Fruit fly (Drosophila melanogaster) whole organism, prepupa: ENCODE results near the gene CG6739.
A peak's percentile ranks its signal among the peaks of the same experiment; 100 is the strongest.

ENCODE experiments used
- CG10669 ChIP-seq: fragments of 200-800 bp; sonication (Bioruptor generic); optimal IDR thresholded peaks from 3 replicates; lab custom pipeline; 2018; ENCODE audit warnings: missing biosample characterization, mild to moderate bottlenecking, missing genetic modification characterization, moderate library complexity
- CG11294 ChIP-seq: fragments of 200-800 bp; sonication (Bioruptor generic); IDR thresholded peaks from 2 replicates; pipeline ENCODE4 v1.3.6; 2022; ENCODE audit warnings: missing biosample characterization, missing genetic modification characterization
- CG11762 ChIP-seq: fragments of 200-800 bp; sonication (Bioruptor generic); optimal IDR thresholded peaks from 3 replicates; lab custom pipeline; 2016; ENCODE audit warnings: missing biosample characterization, missing genetic modification characterization; ENCODE audit not compliant: insufficient read depth
- CG11902 ChIP-seq: fragments of 200-800 bp; sonication (Bioruptor generic); optimal IDR thresholded peaks from 3 replicates; lab custom pipeline; 2016; ENCODE audit warnings: missing biosample characterization, missing genetic modification characterization
- CG15336 ChIP-seq: fragments of 200-800 bp; sonication (Bioruptor generic); IDR thresholded peaks from 2 replicates; pipeline ENCODE4 v1.3.6; 2022; ENCODE audit warnings: missing biosample characterization, missing genetic modification characterization
- CG1621 ChIP-seq: fragments of 200-800 bp; sonication (Bioruptor generic); optimal IDR thresholded peaks from 3 replicates; lab custom pipeline; 2018; ENCODE audit warnings: missing biosample characterization, mild to moderate bottlenecking, missing genetic modification characterization
- CG16779 ChIP-seq: fragments of 200-800 bp; sonication (Bioruptor generic); optimal IDR thresholded peaks from 3 replicates; lab custom pipeline; 2017; ENCODE audit warnings: missing biosample characterization, mild to moderate bottlenecking, missing genetic modification characterization
- CG3032 ChIP-seq: fragments of 200-800 bp; optimal IDR thresholded peaks from 2 replicates; lab custom pipeline; 2019; ENCODE audit warnings: missing biosample characterization, mild to moderate bottlenecking, missing genetic modification characterization, moderate library complexity
- CG31627 ChIP-seq: fragments of 200-800 bp; sonication (Bioruptor generic); optimal IDR thresholded peaks from 3 replicates; lab custom pipeline; 2016; ENCODE audit warnings: missing biosample characterization, missing genetic modification characterization
- CG32006 ChIP-seq: fragments of 200-800 bp; sonication (Bioruptor generic); optimal IDR thresholded peaks from 3 replicates; lab custom pipeline; 2017; ENCODE audit warnings: missing biosample characterization, mild to moderate bottlenecking, missing genetic modification characterization
- CG3919 ChIP-seq: fragments of 200-800 bp; sonication (Bioruptor generic); optimal IDR thresholded peaks from 3 replicates; lab custom pipeline; 2016; ENCODE audit warnings: missing biosample characterization, missing genetic modification characterization
- CG4318 ChIP-seq: fragments of 200-800 bp; sonication (Bioruptor generic); optimal IDR thresholded peaks from 3 replicates; lab custom pipeline; 2017; ENCODE audit warnings: missing biosample characterization, mild to moderate bottlenecking, missing genetic modification characterization
- CG6276 ChIP-seq: fragments of 200-800 bp; sonication (Bioruptor generic); optimal IDR thresholded peaks from 2 replicates; lab custom pipeline; 2017; ENCODE audit warnings: missing biosample characterization, mild to moderate bottlenecking, missing genetic modification characterization
- CG6792 ChIP-seq: fragments of 200-800 bp; sonication (Bioruptor generic); optimal IDR thresholded peaks from 3 replicates; lab custom pipeline; 2016; ENCODE audit warnings: missing biosample characterization, missing genetic modification characterization
- CG6854 ChIP-seq: fragments of 200-800 bp; sonication (Bioruptor generic); optimal IDR thresholded peaks from 2 replicates; lab custom pipeline; 2017; ENCODE audit warnings: missing biosample characterization, mild to moderate bottlenecking, missing genetic modification characterization
- CG8319 ChIP-seq: fragments of 200-800 bp; sonication (Bioruptor generic); optimal IDR thresholded peaks from 3 replicates; lab custom pipeline; 2016; ENCODE audit warnings: missing biosample characterization, missing genetic modification characterization
- CG8632 ChIP-seq: fragments of 200-800 bp; sonication (Bioruptor generic); optimal IDR thresholded peaks from 3 replicates; lab custom pipeline; 2016; ENCODE audit warnings: missing biosample characterization, missing genetic modification characterization
- CG9139 ChIP-seq: fragments of 200-800 bp; sonication (Bioruptor generic); optimal IDR thresholded peaks from 3 replicates; lab custom pipeline; 2017; ENCODE audit warnings: missing biosample characterization, mild to moderate bottlenecking, missing genetic modification characterization
- Eip75B ChIP-seq: fragments of 200-800 bp; sonication (Bioruptor generic); optimal IDR thresholded peaks from 3 replicates; lab custom pipeline; 2016; ENCODE audit warnings: missing biosample characterization, missing genetic modification characterization
- Eip78C ChIP-seq: fragments of 200-800 bp; sonication (Bioruptor generic); peaks from one replicate; lab custom pipeline; 2016; ENCODE audit warnings: missing biosample characterization, missing genetic modification characterization
- Eip93F ChIP-seq: fragments of 200-800 bp; sonication (Bioruptor generic); optimal IDR thresholded peaks from 2 replicates; lab custom pipeline; 2016; ENCODE audit warnings: missing biosample characterization, mild to moderate bottlenecking, missing genetic modification characterization
- Ets21C ChIP-seq: fragments of 200-800 bp; sonication (Bioruptor generic); optimal IDR thresholded peaks from 3 replicates; lab custom pipeline; 2016; ENCODE audit warnings: missing biosample characterization, missing genetic modification characterization
- Ets96B ChIP-seq: fragments of 200-800 bp; optimal IDR thresholded peaks from 2 replicates; lab custom pipeline; 2019; ENCODE audit warnings: missing biosample characterization, mild to moderate bottlenecking, missing genetic modification characterization, moderate library complexity
- Gug ChIP-seq: fragments of 200-800 bp; sonication (Bioruptor generic); IDR thresholded peaks from 2 replicates; pipeline ENCODE4 v1.3.6; 2022; ENCODE audit warnings: missing biosample characterization, missing genetic modification characterization
- Hr38 ChIP-seq: sonication (Bioruptor generic); optimal IDR thresholded peaks from 2 replicates; lab custom pipeline; 2016; ENCODE audit warnings: missing biosample characterization, missing genetic modification characterization
- Hr39 ChIP-seq: fragments of 200-800 bp; sonication (Bioruptor generic); optimal IDR thresholded peaks from 2 replicates; lab custom pipeline; 2016; ENCODE audit warnings: missing biosample characterization, missing genetic modification characterization
- Hr4 ChIP-seq: fragments of 200-800 bp; sonication (Bioruptor generic); optimal IDR thresholded peaks from 3 replicates; lab custom pipeline; 2016; ENCODE audit warnings: missing biosample characterization, missing genetic modification characterization
- Lpt ChIP-seq: fragments of 200-800 bp; sonication (Bioruptor generic); optimal IDR thresholded peaks from 3 replicates; lab custom pipeline; 2016; ENCODE audit warnings: missing biosample characterization, missing genetic modification characterization
- Met ChIP-seq: fragments of 200-800 bp; sonication (Bioruptor generic); optimal IDR thresholded peaks from 3 replicates; lab custom pipeline; 2016; ENCODE audit warnings: missing biosample characterization, missing genetic modification characterization
- OdsH ChIP-seq: fragments of 200-800 bp; sonication (Bioruptor generic); optimal IDR thresholded peaks from 3 replicates; lab custom pipeline; 2016; ENCODE audit warnings: missing biosample characterization, missing genetic modification characterization
- Smox ChIP-seq: fragments of 200-800 bp; sonication (Bioruptor generic); optimal IDR thresholded peaks from 3 replicates; lab custom pipeline; 2016; ENCODE audit warnings: missing biosample characterization, missing genetic modification characterization
- Sox102F ChIP-seq: fragments of 200-800 bp; sonication (Bioruptor generic); optimal IDR thresholded peaks from 2 replicates; lab custom pipeline; 2016; ENCODE audit warnings: missing biosample characterization, mild to moderate bottlenecking, missing genetic modification characterization
- Sox14 ChIP-seq: fragments of 200-800 bp; sonication (Bioruptor generic); optimal IDR thresholded peaks from 3 replicates; lab custom pipeline; 2016; ENCODE audit warnings: missing biosample characterization, missing genetic modification characterization
- Sox15 ChIP-seq: fragments of 200-800 bp; sonication (Bioruptor generic); optimal IDR thresholded peaks from 3 replicates; lab custom pipeline; 2016; ENCODE audit warnings: missing biosample characterization, missing genetic modification characterization
- achi ChIP-seq: fragments of 200-800 bp; sonication (Bioruptor generic); optimal IDR thresholded peaks from 3 replicates; lab custom pipeline; 2016; ENCODE audit warnings: missing biosample characterization, missing genetic modification characterization
- acj6 ChIP-seq: fragments of 200-800 bp; sonication (Bioruptor generic); optimal IDR thresholded peaks from 3 replicates; lab custom pipeline; 2016; ENCODE audit warnings: missing biosample characterization, missing genetic modification characterization
- cyc ChIP-seq: fragments of 200-800 bp; sonication (Bioruptor generic); optimal IDR thresholded peaks from 3 replicates; lab custom pipeline; 2016; ENCODE audit warnings: missing biosample characterization, missing genetic modification characterization
- eg ChIP-seq: fragments of 200-800 bp; sonication (Bioruptor generic); IDR thresholded peaks from 3 replicates; pipeline ENCODE4 v1.3.6; 2022; ENCODE audit warnings: missing biosample characterization, missing genetic modification characterization
- esn ChIP-seq: fragments of 200-800 bp; sonication (Bioruptor generic); optimal IDR thresholded peaks from 2 replicates; lab custom pipeline; 2016; ENCODE audit warnings: missing biosample characterization, mild to moderate bottlenecking, missing genetic modification characterization, moderate library complexity
- fd85E ChIP-seq: fragments of 200-800 bp; sonication (Bioruptor generic); optimal IDR thresholded peaks from 3 replicates; lab custom pipeline; 2016; ENCODE audit warnings: missing biosample characterization, missing genetic modification characterization
- fkh ChIP-seq: fragments of 200-800 bp; sonication (Bioruptor generic); optimal IDR thresholded peaks from 3 replicates; lab custom pipeline; 2017; ENCODE audit warnings: missing biosample characterization, mild to moderate bottlenecking, missing genetic modification characterization, moderate library complexity
- lz ChIP-seq: fragments of 200-800 bp; sonication (Bioruptor generic); optimal IDR thresholded peaks from 3 replicates; lab custom pipeline; 2016; ENCODE audit warnings: missing biosample characterization, missing genetic modification characterization
- net ChIP-seq: fragments of 200-800 bp; sonication (Bioruptor generic); optimal IDR thresholded peaks from 3 replicates; lab custom pipeline; 2016; ENCODE audit warnings: missing biosample characterization, missing genetic modification characterization
- pdm3 ChIP-seq: fragments of 200-800 bp; sonication (Bioruptor generic); optimal IDR thresholded peaks from 3 replicates; lab custom pipeline; 2016; ENCODE audit warnings: missing biosample characterization, missing genetic modification characterization
- salr ChIP-seq, 2 experiments: fragments of 200-800 bp; sonication (Bioruptor generic); optimal IDR thresholded peaks; 3 replicates each; lab custom pipeline; 2016 to 2018; ENCODE audit warnings: missing biosample characterization in 2 of 2, missing genetic modification characterization in 2 of 2, mild to moderate bottlenecking in 1 of 2
- spab ChIP-seq: fragments of 200-800 bp; sonication (Bioruptor generic); optimal IDR thresholded peaks from 2 replicates; lab custom pipeline; 2017; ENCODE audit warnings: missing biosample characterization, mild to moderate bottlenecking, missing genetic modification characterization, missing genetic modification reagents
- ss ChIP-seq, 2 experiments: fragments of 200-800 bp; sonication (Bioruptor generic); optimal IDR thresholded peaks; 2 replicates in 1 of 2; 3 replicates in 1 of 2; lab custom pipeline; 2017 to 2018; ENCODE audit warnings: mild to moderate bottlenecking in 2 of 2, missing biosample characterization in 2 of 2, missing genetic modification characterization in 2 of 2, moderate library complexity in 1 of 2
- topi ChIP-seq: fragments of 200-800 bp; sonication (Bioruptor generic); optimal IDR thresholded peaks from 3 replicates; lab custom pipeline; 2016; ENCODE audit warnings: missing biosample characterization, missing genetic modification characterization
- vri ChIP-seq: fragments of 200-800 bp; sonication (Bioruptor generic); optimal IDR thresholded peaks from 3 replicates; lab custom pipeline; 2016; ENCODE audit warnings: missing biosample characterization, mild to moderate bottlenecking, missing genetic modification characterization

CG6739 gene

DNA sequence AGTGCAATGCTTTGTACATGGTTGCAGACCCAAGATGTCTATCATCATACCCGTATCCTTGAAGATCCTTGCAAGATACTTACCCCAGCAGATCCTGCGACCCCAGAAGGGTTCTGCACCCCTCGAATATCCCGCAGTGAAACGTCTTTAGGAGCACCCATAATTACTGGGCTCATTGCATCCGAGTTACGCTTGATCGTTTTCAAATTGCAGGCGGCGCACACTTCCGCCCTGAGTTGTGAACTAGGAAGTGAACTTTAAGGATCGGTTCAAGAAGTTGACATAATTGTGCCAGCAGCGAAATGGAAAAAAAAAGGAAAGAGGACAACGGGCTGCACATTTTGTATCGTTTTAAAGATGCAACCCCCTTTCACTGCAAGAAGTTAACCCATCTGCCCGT lies 10.4 kb downstream of the CG6739 start:
- TF ChIP-seq CG4318 (GFP tag; lab: Kevin White, UChicago) (no peak), CG31627 (GFP tag; lab: Kevin White, UChicago) (no peak), CG1621 (tag; lab: Kevin White, UChicago) (no peak), OdsH (GFP tag; lab: Kevin White, UChicago) (no peak), Hr39 (no peak), topi (GFP tag; lab: Kevin White, UChicago) (no peak), achi (GFP tag; lab: Kevin White, UChicago) (no peak), Hr4 (no peak), Hr38 (GFP tag; lab: Kevin White, UChicago) (no peak), Sox102F (GFP tag; lab: Kevin White, UChicago) (no peak), CG16779 (tag; lab: Kevin White, UChicago) (no peak)
- TF ChIP-seq, all 60 proteins: peak for 0

DNA sequence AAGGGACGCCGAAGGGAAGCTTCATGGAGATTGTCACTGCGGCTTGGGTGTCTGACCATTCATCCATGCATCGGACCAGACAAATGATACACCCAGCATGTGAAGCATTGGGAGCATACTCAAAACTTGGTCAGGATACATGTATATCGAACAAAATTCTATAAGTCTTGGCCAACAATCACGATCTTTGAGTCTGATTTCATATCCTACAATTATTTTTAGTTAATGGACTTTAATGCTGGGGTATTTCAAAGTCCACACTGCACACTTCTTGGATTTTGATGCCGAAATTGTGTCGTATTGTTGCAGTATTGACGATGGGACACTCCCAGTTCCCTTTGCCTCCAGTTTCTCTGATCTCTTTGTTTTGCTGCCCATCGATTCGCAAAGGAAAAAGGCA lies 11.0 kb downstream of the CG6739 start:
- TF ChIP-seq ss (GFP tag; optimal IDR thresholded peaks at IDR 0.05; lab: Kevin White, UChicago) (no peak), Ets21C (peak; percentile 18), CG6792 (GFP tag; lab: Kevin White, UChicago) (peak; percentile 65), CG6854 (GFP tag; lab: Kevin White, UChicago) (no peak), fkh (GFP tag; lab: Kevin White, UChicago) (no peak), CG11902 (GFP tag; lab: Kevin White, UChicago) (peak; percentile 74), Hr39 (peak; percentile 74), net (GFP tag; lab: Kevin White, UChicago) (peak; percentile 16), Met (GFP tag; lab: Kevin White, UChicago) (peak; percentile 77), esn (peak; percentile 66), Gug (GFP tag; lab: Robert Waterston, UW) (no peak), Lpt (GFP tag; lab: Kevin White, UChicago) (no peak), CG3919 (peak; percentile 70), CG10669 (GFP tag; lab: Kevin White, UChicago) (no peak), salr (GFP tag; optimal IDR thresholded peaks at IDR 0.05; lab: Kevin White, UChicago) (no peak), Eip75B (GFP tag; lab: Kevin White, UChicago) (peak; percentile 55), achi (GFP tag; lab: Kevin White, UChicago) (peak; percentile 41), eg (no peak), fd85E (GFP tag; lab: Kevin White, UChicago) (no peak), CG8632 (GFP tag; lab: Kevin White, UChicago) (peak; percentile 21), CG11762 (GFP tag; lab: Kevin White, UChicago) (no peak), topi (GFP tag; lab: Kevin White, UChicago) (peak; percentile 72), CG1621 (tag; lab: Kevin White, UChicago) (no peak), spab (GFP tag; lab: Kevin White, UChicago) (no peak), lz (GFP tag; lab: Kevin White, UChicago) (peak; percentile 54), CG9139 (GFP tag; lab: Kevin White, UChicago) (no peak), CG31627 (GFP tag; lab: Kevin White, UChicago) (peak; percentile 67), CG16779 (tag; lab: Kevin White, UChicago) (no peak), CG3032 (tag; lab: Kevin White, UChicago) (no peak), OdsH (GFP tag; lab: Kevin White, UChicago) (peak; percentile 43), Eip93F (GFP tag; lab: Kevin White, UChicago) (peak; percentile 14), Eip78C (GFP tag; lab: Kevin White, UChicago) (peak; percentile 87), CG32006 (no peak), Hr4 (no peak), CG11294 (no peak), CG15336 (GFP tag; lab: Robert Waterston, UW) (no peak), acj6 (peak; percentile 58), Smox (peak; percentile 50), vri (GFP tag; lab: Kevin White, UChicago) (peak; percentile 30), CG8319 (peak; percentile 15), Ets96B (tag; lab: Kevin White, UChicago) (no peak), pdm3 (GFP tag; lab: Kevin White, UChicago) (peak; percentile 53), Sox15 (GFP tag; lab: Kevin White, UChicago) (peak; percentile 61), Sox14 (GFP tag; lab: Kevin White, UChicago) (peak; percentile 41), cyc (GFP tag; lab: Kevin White, UChicago) (peak; percentile 70), CG6276 (GFP tag; lab: Kevin White, UChicago) (no peak)
